Fruit fly (Drosophila melanogaster): ENCODE measurements around the gene tank.

tank gene

DNA sequence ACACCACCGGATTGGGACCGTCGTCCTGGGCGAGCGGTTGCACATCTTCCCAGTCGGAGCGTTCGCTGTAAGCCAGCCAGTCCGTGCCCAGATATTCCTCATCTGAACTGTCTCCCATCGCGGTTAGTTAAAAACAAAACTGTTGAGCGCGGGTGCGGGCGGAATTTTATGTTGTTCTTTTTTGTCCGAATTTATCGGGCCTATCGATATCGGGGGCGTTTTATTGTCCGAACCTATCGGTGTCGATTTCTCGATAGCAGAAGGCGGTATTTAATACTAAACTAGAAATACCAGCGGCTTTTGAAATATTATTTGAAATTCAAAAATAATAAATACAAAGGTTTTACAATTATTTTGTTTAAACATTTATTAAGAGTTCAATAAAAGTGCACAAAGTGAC, 7.3 kb downstream of the tank start, which contains the start of gene Fnta:
TSS of gene Fnta (minus strand) at position 204 of the 400 bp plus-strand sequence.
- TF ChIP-seq fd96Ca (GFP tag; IDR thresholded peaks at IDR 0.05) (no peak), CG9948 (tag; optimal IDR thresholded peaks at IDR 0.05) (no peak), CG17806 (tag; optimal IDR thresholded peaks at IDR 0.05) (no peak), CG8301 (tag; optimal IDR thresholded peaks at IDR 0.05) (no peak), CG34367 (tag; optimal IDR thresholded peaks at IDR 0.05) (no peak), D1 (tag; optimal IDR thresholded peaks at IDR 0.05) (no peak), Pif1A (GFP tag; optimal IDR thresholded peaks at IDR 0.05) (no peak), CG4496 (GFP tag; IDR thresholded peaks at IDR 0.05) (peak; percentile 25; the same call in 2 of the 3 replicates), Pif1B (GFP tag; optimal IDR thresholded peaks at IDR 0.05) (no peak), CG12605 (GFP tag; IDR thresholded peaks at IDR 0.05) (no peak), Snoo (tag; optimal IDR thresholded peaks at IDR 0.05) (no peak), EcR (GFP tag; optimal IDR thresholded peaks at IDR 0.05) (peak; percentile 30), CG8159 (tag; optimal IDR thresholded peaks at IDR 0.05) (no peak)

DNA sequence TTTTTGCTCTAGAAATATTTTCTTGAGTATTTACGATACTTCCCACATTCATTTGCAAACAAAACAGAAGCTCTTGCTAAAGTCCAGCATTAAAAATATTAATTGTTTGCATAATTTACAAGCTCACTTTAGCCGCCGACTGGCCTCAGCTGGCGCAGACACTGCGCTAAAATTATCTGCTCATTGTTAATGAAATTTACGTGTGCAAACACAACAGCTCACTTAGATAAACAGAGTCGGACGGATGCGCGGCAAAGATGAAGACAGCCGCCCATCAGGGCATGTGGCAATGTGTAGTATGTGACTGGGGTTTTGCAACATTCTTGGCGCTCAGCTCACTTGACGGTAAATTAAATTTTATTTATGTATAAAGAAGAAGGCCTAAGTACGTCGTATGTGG, 8.8 kb downstream of the tank start:
- TF ChIP-seq CG8159 (tag; optimal IDR thresholded peaks at IDR 0.05) (no peak), gl (tag; optimal IDR thresholded peaks at IDR 0.05) (no peak), Snoo (tag; optimal IDR thresholded peaks at IDR 0.05) (no peak), CG34367 (tag; optimal IDR thresholded peaks at IDR 0.05) (no peak), rn (GFP tag; IDR thresholded peaks at IDR 0.05) (no peak), fd96Ca (GFP tag; IDR thresholded peaks at IDR 0.05) (no peak), EcR (GFP tag; optimal IDR thresholded peaks at IDR 0.05) (no peak), D1 (tag; optimal IDR thresholded peaks at IDR 0.05) (no peak), Ets98B (GFP tag; IDR thresholded peaks at IDR 0.05) (no peak), Pif1B (GFP tag; optimal IDR thresholded peaks at IDR 0.05) (no peak), CG17806 (tag; optimal IDR thresholded peaks at IDR 0.05) (no peak), CG32121 (GFP tag; IDR thresholded peaks at IDR 0.05) (no peak), Pif1A (GFP tag; optimal IDR thresholded peaks at IDR 0.05) (no peak), CG15710 (tag; optimal IDR thresholded peaks at IDR 0.05) (no peak), CG9948 (tag; optimal IDR thresholded peaks at IDR 0.05) (no peak), CG4496 (GFP tag; IDR thresholded peaks at IDR 0.05) (no peak), CG14655 (GFP tag; optimal IDR thresholded peaks at IDR 0.05) (no peak)

DNA sequence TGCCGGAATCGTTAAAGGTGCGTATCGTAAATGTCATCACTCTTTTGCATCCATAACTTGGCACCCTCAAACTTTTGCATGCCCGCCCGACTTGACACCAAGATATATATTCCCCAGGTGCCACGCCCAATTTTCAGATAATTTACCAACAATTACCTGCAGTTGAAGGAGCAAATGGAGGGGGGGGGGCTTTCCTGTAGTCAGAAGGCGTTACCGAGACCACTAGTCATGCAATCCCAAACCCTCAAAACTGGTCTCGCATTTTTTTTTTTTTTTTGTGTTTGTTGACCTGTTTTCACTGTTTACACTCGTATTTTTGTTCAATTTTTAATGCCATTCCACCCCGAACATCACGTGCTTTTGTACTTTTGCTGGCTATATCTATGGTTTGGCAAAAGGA, 12.1 kb downstream of the tank start:
- TF ChIP-seq Pif1B (GFP tag; optimal IDR thresholded peaks at IDR 0.05) (no peak), EcR (GFP tag; optimal IDR thresholded peaks at IDR 0.05) (peak; percentile 21), CG8159 (tag; optimal IDR thresholded peaks at IDR 0.05) (no peak)

DNA sequence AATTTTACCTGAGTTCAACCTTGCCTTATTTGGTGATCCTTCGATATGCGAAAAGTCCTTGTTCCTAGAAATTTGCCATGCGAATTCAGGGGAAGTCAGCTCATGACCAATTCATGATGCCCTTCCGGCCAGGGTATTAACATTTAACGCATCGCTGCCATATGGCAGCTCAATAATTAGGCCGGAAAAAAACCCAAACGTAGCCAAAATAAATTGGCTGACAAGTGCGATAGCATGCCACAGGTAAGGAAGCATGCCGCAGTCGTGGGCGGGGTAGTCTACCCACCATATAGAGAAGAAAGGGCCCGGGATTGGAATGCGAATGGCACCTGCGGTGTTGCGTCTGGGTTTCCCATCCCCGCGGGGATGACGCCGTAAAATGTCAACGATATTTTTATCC, 14.0 kb downstream of the tank start:
- TF ChIP-seq CG15710 (tag; optimal IDR thresholded peaks at IDR 0.05) (no peak), CG8301 (tag; optimal IDR thresholded peaks at IDR 0.05) (no peak), CG17806 (tag; optimal IDR thresholded peaks at IDR 0.05) (no peak), CG9948 (tag; optimal IDR thresholded peaks at IDR 0.05) (no peak), Snoo (tag; optimal IDR thresholded peaks at IDR 0.05) (no peak), CG10348 (GFP tag; IDR thresholded peaks at IDR 0.05) (no peak), CG8159 (tag; optimal IDR thresholded peaks at IDR 0.05) (no peak), rn (GFP tag; IDR thresholded peaks at IDR 0.05) (no peak), fd96Ca (GFP tag; IDR thresholded peaks at IDR 0.05) (no peak), Ets98B (GFP tag; IDR thresholded peaks at IDR 0.05) (no peak), Pif1B (GFP tag; optimal IDR thresholded peaks at IDR 0.05) (no peak), CG32121 (GFP tag; IDR thresholded peaks at IDR 0.05) (no peak), Pif1A (GFP tag; optimal IDR thresholded peaks at IDR 0.05) (no peak), gl (tag; optimal IDR thresholded peaks at IDR 0.05) (no peak), EcR (GFP tag; optimal IDR thresholded peaks at IDR 0.05) (no peak), D1 (tag; optimal IDR thresholded peaks at IDR 0.05) (no peak), CG34367 (tag; optimal IDR thresholded peaks at IDR 0.05) (no peak), CG13204 (GFP tag; optimal IDR thresholded peaks at IDR 0.05) (no peak), CG14655 (GFP tag; optimal IDR thresholded peaks at IDR 0.05) (no peak)

DNA sequence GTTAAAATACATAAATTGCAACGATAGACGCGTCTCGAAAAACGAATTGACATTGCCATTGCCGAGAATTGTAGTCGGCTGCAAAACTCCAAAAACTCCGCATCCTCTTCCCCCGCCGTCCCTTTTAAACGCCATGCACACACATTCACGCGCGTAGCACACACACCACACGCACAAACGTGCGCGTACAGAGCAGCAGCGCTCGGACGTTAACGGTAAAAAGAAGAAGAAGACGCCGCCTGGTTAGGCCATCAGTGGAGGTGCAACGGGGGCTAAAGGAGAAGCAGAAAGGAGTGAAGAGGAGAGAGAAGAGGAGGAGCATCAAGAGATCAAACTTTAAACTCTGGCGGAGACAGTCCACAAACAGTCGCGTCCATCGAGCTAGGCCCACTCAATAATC, 15.5 kb downstream of the tank start:
- TF ChIP-seq gl (tag; optimal IDR thresholded peaks at IDR 0.05) (no peak), CG13204 (GFP tag; optimal IDR thresholded peaks at IDR 0.05) (peak; percentile 76), CG4496 (GFP tag; IDR thresholded peaks at IDR 0.05) (0 out of 3 replicates have a peak, but pooled peaks have one; percentile 14)

DNA sequence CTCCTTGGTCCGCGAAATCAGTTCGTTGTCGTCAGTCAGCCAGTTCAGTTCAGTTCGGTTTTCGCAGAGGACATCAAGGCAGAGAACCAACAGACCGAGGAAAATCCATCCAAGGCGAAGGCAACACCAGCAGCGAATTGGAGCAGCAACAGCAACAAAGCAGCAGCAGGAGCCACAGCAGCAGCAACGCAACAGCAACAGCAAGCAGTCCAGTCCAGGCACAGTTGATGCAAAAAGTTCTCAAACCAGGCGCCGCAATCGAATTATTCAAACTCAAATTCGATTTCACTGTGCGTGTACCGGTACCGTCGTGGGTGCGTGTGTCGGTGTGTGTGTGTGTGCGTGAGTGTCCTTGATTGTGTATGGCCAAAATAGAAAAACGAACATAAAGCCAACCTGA, 16.0 kb downstream of the tank start, which contains the start of gene CG15628:
TSS of gene CG15628 (plus strand) at position 18 of the 400 bp plus-strand sequence.
- TF ChIP-seq Pif1B (GFP tag; optimal IDR thresholded peaks at IDR 0.05) (no peak), gl (tag; optimal IDR thresholded peaks at IDR 0.05) (no peak), Pif1A (GFP tag; optimal IDR thresholded peaks at IDR 0.05) (no peak), D1 (tag; optimal IDR thresholded peaks at IDR 0.05) (no peak)

DNA sequence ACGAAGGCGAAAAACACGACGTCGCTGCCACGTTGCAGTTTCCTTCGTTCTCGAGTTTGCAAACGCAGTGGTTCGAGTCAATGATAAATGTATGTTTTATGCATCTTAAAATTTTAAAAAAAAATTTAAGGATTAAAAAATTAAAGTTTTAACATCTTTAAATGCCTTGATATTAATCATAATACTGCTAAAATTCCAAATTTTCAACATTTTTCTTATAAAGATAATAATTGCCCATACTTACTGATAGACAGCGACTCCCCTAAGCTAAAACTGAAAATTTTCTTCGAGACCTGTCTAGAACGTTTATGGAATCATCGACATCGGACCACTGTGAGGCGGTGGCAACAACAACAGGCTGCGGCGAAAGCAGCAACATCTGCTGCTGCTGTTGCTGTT, 16.5 kb downstream of the tank start:
- TF ChIP-seq CG8301 (tag; optimal IDR thresholded peaks at IDR 0.05) = peak; percentile 64
- TF ChIP-seq CG10348 (GFP tag; IDR thresholded peaks at IDR 0.05) = no peak
- TF ChIP-seq CG4496 (GFP tag; IDR thresholded peaks at IDR 0.05) = peak; percentile 76
- 0 out of 2 replicates have a peak, but pooled peaks have one; percentile 29 for TF ChIP-seq CG12605 (GFP tag; IDR thresholded peaks at IDR 0.05)
- TF ChIP-seq D1 (tag; optimal IDR thresholded peaks at IDR 0.05) = peak; percentile 77
- TF ChIP-seq rn (GFP tag; IDR thresholded peaks at IDR 0.05) = no peak
- peak; percentile 87 for TF ChIP-seq CG9948 (tag; optimal IDR thresholded peaks at IDR 0.05)
- peak; percentile 66 for TF ChIP-seq CG34367 (tag; optimal IDR thresholded peaks at IDR 0.05)
- no peak for TF ChIP-seq EcR (GFP tag; optimal IDR thresholded peaks at IDR 0.05)
- peak; percentile 69 for TF ChIP-seq Snoo (tag; optimal IDR thresholded peaks at IDR 0.05)
- TF ChIP-seq Ets98B (GFP tag; IDR thresholded peaks at IDR 0.05) = peak; percentile 58
- peak; percentile 34 for TF ChIP-seq CG13204 (GFP tag; optimal IDR thresholded peaks at IDR 0.05)
- peak; percentile 83 for TF ChIP-seq CG15710 (tag; optimal IDR thresholded peaks at IDR 0.05)
- peak; percentile 94 for TF ChIP-seq CG8159 (tag; optimal IDR thresholded peaks at IDR 0.05)
- TF ChIP-seq fd96Ca (GFP tag; IDR thresholded peaks at IDR 0.05) = 0 out of 3 replicates have a peak, but pooled peaks have one; percentile 6
- TF ChIP-seq CG14655 (GFP tag; optimal IDR thresholded peaks at IDR 0.05) = peak; percentile 84
- peak; percentile 45; the same call in 1 of the 2 replicates for TF ChIP-seq CG32121 (GFP tag; IDR thresholded peaks at IDR 0.05)
- TF ChIP-seq gl (tag; optimal IDR thresholded peaks at IDR 0.05) = peak; percentile 38
- TF ChIP-seq Pif1B (GFP tag; optimal IDR thresholded peaks at IDR 0.05) = peak; percentile 70
- TF ChIP-seq CG17806 (tag; optimal IDR thresholded peaks at IDR 0.05) = peak; percentile 86
- peak; percentile 77 for TF ChIP-seq Pif1A (GFP tag; optimal IDR thresholded peaks at IDR 0.05)
